Worm (Caenorhabditis elegans) whole organism, L3 larva: ENCODE results near the gene fat-2.

Experiments
- elt-3 ChIP-seq, 3 experiments: fragments of 150-350 bp in 1 of 3; sonication (generic microtip) in 2 of 3; optimal IDR thresholded peaks; 2 replicates in 2 of 3; 4 replicates in 1 of 3; lab custom pipeline; 2014 to 2017; ENCODE audit warnings: missing biosample characterization in 3 of 3, missing genetic modification characterization in 3 of 3
- nhr-11 ChIP-seq: fragments of 150-350 bp; optimal IDR thresholded peaks from 2 replicates; lab custom pipeline; 2014; ENCODE audit warnings: missing biosample characterization, missing genetic modification characterization
- ztf-11 ChIP-seq: fragments of 150-350 bp; optimal IDR thresholded peaks from 2 replicates; lab custom pipeline; 2014; ENCODE audit warnings: missing biosample characterization, missing genetic modification characterization

DNA sequence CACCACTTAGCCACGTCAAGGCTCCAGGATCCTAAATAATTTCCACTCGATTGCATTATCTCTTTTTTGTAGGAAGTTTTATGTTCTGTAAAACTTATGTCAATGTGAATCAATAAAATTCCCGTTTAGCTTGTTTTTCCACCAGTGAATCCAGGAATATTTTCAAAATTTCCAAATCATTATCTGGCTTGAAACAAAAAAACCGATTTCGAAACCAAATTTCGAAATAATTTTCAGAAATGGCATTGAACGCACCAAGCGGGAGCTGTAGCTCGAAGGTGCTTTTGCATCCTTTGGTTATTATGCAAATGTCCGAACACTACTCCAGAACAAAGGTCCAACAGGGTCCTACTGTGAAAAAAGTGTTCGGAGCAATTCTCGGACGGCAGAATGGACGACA, 23.1 kb upstream of the fat-2 start, which contains the start of gene csn-6:
- no peak for TF ChIP-seq nhr-11 (tag; lab: Kevin White, UChicago)
- no peak for TF ChIP-seq elt-3 (tag; optimal IDR thresholded peaks at IDR 0.05; lab: Kevin White, UChicago)
- no peak for TF ChIP-seq ztf-11
